Worm (Caenorhabditis elegans) whole organism, L1 larva: ENCODE results near the gene lsm-1.

Experiments
- C04F5.9 ChIP-seq: sonication (generic microtip); optimal IDR thresholded peaks from 2 replicates; lab custom pipeline; 2016; ENCODE audit warnings: missing genetic modification characterization, missing compliant biosample characterization
- C16A3.4 ChIP-seq: fragments of 150-350 bp; optimal IDR thresholded peaks from 2 replicates; lab custom pipeline; 2014; ENCODE audit warnings: missing biosample characterization, missing genetic modification characterization
- F16B12.6 ChIP-seq: fragments of 150-350 bp; optimal IDR thresholded peaks from 2 replicates; lab custom pipeline; 2014; ENCODE audit warnings: missing biosample characterization, missing genetic modification characterization
- aha-1 ChIP-seq: fragments of 150-350 bp; optimal IDR thresholded peaks from 2 replicates; lab custom pipeline; 2014; ENCODE audit warnings: missing biosample characterization, missing genetic modification characterization
- alr-1 ChIP-seq: fragments of 200-800 bp; sonication (Bioruptor generic); optimal IDR thresholded peaks from 2 replicates; lab custom pipeline; 2018; ENCODE audit warnings: borderline replicate concordance, mild to moderate bottlenecking, missing genetic modification characterization, missing compliant biosample characterization
- ama-1 ChIP-seq: fragments of 150-350 bp; optimal IDR thresholded peaks from 2 replicates; lab custom pipeline; 2014
- ceh-8 ChIP-seq: fragments of 200-800 bp; sonication (Bioruptor generic); optimal IDR thresholded peaks from 2 replicates; lab custom pipeline; 2018; ENCODE audit warnings: mild to moderate bottlenecking, missing genetic modification characterization, moderate library complexity, missing compliant biosample characterization
- ceh-82 ChIP-seq, 3 experiments: fragments of 150-350 bp in 1 of 3; sonication (generic microtip) in 2 of 3; optimal IDR thresholded peaks; 2 replicates each; lab custom pipeline; 2014 to 2017; ENCODE audit warnings: missing biosample characterization in 3 of 3, missing genetic modification characterization in 3 of 3
- ceh-90 ChIP-seq: sonication (generic microtip); optimal IDR thresholded peaks from 2 replicates; lab custom pipeline; 2016; ENCODE audit warnings: missing genetic modification characterization, missing compliant biosample characterization
- dpl-1 ChIP-seq, 3 experiments: fragments of 150-350 bp in 2 of 3; sonication (generic microtip) in 1 of 3; optimal IDR thresholded peaks; 2 replicates each; lab custom pipeline; 2014 to 2017; ENCODE audit warnings: missing biosample characterization in 3 of 3, missing genetic modification characterization in 3 of 3, missing genetic modification reagents in 3 of 3
- efl-1 ChIP-seq, 4 experiments: fragments of 150-350 bp; optimal IDR thresholded peaks in 3 of 4; peaks in 1 of 4; 1 replicate in 1 of 4; 2 replicates in 3 of 4; lab custom pipeline; 2014; ENCODE audit warnings: missing biosample characterization in 2 of 4, missing genetic modification characterization in 2 of 4, missing genetic modification reagents in 2 of 4
- elt-2 ChIP-seq: sonication (generic microtip); optimal IDR thresholded peaks from 2 replicates; lab custom pipeline; 2016; ENCODE audit warnings: missing genetic modification characterization, mild to moderate bottlenecking, inconsistent platforms, missing compliant biosample characterization, missing genetic modification reagents
- fkh-4 ChIP-seq: sonication (generic microtip); optimal IDR thresholded peaks from 2 replicates; lab custom pipeline; 2016; ENCODE audit warnings: missing compliant biosample characterization, missing genetic modification characterization, borderline replicate concordance
- hpl-2 ChIP-seq: fragments of 150-350 bp; optimal IDR thresholded peaks from 2 replicates; lab custom pipeline; 2014; ENCODE audit warnings: missing biosample characterization, missing genetic modification reagents, missing genetic modification characterization
- jun-1 ChIP-seq: fragments of 150-350 bp; optimal IDR thresholded peaks from 2 replicates; lab custom pipeline; 2014; ENCODE audit warnings: missing biosample characterization, missing genetic modification reagents, missing genetic modification characterization
- lsy-2 ChIP-seq, 2 experiments: fragments of 150-350 bp; optimal IDR thresholded peaks; 2 replicates each; lab custom pipeline; 2014; ENCODE audit warnings: missing biosample characterization in 2 of 2, missing genetic modification characterization in 2 of 2
- mab-9 ChIP-seq: fragments of 200-800 bp; sonication (Bioruptor generic); IDR thresholded peaks from 2 replicates; pipeline ENCODE4 v1.3.6; 2022; ENCODE audit warnings: missing genetic modification reagents, missing genetic modification characterization, missing compliant biosample characterization
- mdl-1 ChIP-seq, 2 experiments: fragments of 150-350 bp; optimal IDR thresholded peaks; 2 replicates each; lab custom pipeline; 2014 to 2017; ENCODE audit warnings: missing biosample characterization in 2 of 2, missing genetic modification characterization in 2 of 2, inconsistent platforms in 1 of 2
- nhr-11 ChIP-seq: fragments of 150-350 bp; optimal IDR thresholded peaks from 2 replicates; lab custom pipeline; 2014; ENCODE audit warnings: missing biosample characterization, missing genetic modification characterization
- nhr-12 ChIP-seq: sonication (generic microtip); optimal IDR thresholded peaks from 2 replicates; lab custom pipeline; 2017; ENCODE audit warnings: missing biosample characterization, missing genetic modification characterization
- nhr-47 ChIP-seq: sonication (generic microtip); optimal IDR thresholded peaks from 2 replicates; lab custom pipeline; 2016; ENCODE audit warnings: mild to moderate bottlenecking, missing genetic modification characterization, moderate library complexity, missing compliant biosample characterization
- nhr-71 ChIP-seq: sonication (generic microtip); optimal IDR thresholded peaks from 2 replicates; lab custom pipeline; 2016; ENCODE audit warnings: mild to moderate bottlenecking, missing genetic modification characterization, moderate library complexity, missing compliant biosample characterization
- nhr-77 ChIP-seq: fragments of 150-350 bp; optimal IDR thresholded peaks from 2 replicates; lab custom pipeline; 2014; ENCODE audit warnings: missing biosample characterization, missing genetic modification characterization
- nhr-84 ChIP-seq: sonication (generic microtip); optimal IDR thresholded peaks from 2 replicates; lab custom pipeline; 2017; ENCODE audit warnings: missing biosample characterization, missing genetic modification characterization
- pax-3 ChIP-seq: fragments of 200-800 bp; sonication (Bioruptor generic); optimal IDR thresholded peaks from 2 replicates; lab custom pipeline; 2018; ENCODE audit warnings: mild to moderate bottlenecking, missing genetic modification characterization, moderate library complexity, missing compliant biosample characterization
- rnt-1 ChIP-seq: sonication (generic microtip); optimal IDR thresholded peaks from 2 replicates; lab custom pipeline; 2016; ENCODE audit warnings: mild to moderate bottlenecking, missing genetic modification characterization, moderate library complexity, missing compliant biosample characterization
- skn-1 ChIP-seq: fragments of 150-350 bp; optimal IDR thresholded peaks from 2 replicates; lab custom pipeline; 2014; ENCODE audit warnings: missing biosample characterization, missing genetic modification characterization
- zag-1 ChIP-seq: fragments of 150-350 bp; optimal IDR thresholded peaks from 2 replicates; lab custom pipeline; 2014; ENCODE audit warnings: missing biosample characterization, missing genetic modification characterization

Gene lsm-1

DNA sequence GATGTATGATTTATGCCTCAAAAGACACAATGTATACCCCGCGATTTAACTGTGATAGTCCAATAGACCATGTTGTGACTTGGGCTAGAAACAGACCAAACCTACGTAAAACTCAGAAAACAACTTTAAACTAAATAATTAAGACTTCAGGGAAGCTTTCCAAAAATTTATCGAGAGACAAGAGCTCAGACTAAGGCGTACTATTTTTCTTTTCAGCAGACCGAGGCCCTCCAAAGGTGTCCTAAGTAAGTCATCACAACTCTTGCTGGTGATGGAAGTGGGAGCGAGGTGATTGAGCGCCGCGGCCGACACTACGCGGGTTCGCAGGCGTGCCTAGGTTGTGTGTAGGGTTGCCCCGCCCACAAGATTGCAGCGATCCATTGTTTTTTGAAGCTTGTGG, 40.3 kb downstream of the lsm-1 start (continued):
- TF ChIP-seq elt-2 (tag; lab: Kevin White, UChicago): peak; percentile 54
- no peak for TF ChIP-seq zag-1 (tag; lab: Kevin White, UChicago)
- TF ChIP-seq alr-1 (tag; lab: Kevin White, UChicago): no peak
- TF ChIP-seq ceh-8: no peak
- peak; percentile 41 for TF ChIP-seq C04F5.9 (tag; lab: Kevin White, UChicago)
- TF ChIP-seq jun-1: peak; percentile 7
- peak; percentile 29 to 68 for TF ChIP-seq efl-1 (optimal IDR thresholded peaks at IDR 0.05; lab: Kevin White, UChicago)
- peak; percentile 10 to 96 for TF ChIP-seq efl-1 (GFP tag; optimal IDR thresholded peaks at IDR 0.05 in 1 of 2; lab: Kevin White, UChicago)
- no peak for TF ChIP-seq hpl-2 (GFP tag; lab: Kevin White, UChicago)
- TF ChIP-seq mab-9 (GFP tag; lab: Robert Waterston, UW): no peak
- no peak for TF ChIP-seq nhr-12 (tag; lab: Kevin White, UChicago)
- no peak for TF ChIP-seq fkh-4 (tag; lab: Kevin White, UChicago)
- TF ChIP-seq C16A3.4 (tag; lab: Kevin White, UChicago): peak; percentile 26
- peak; percentile 16 for TF ChIP-seq pax-3

DNA sequence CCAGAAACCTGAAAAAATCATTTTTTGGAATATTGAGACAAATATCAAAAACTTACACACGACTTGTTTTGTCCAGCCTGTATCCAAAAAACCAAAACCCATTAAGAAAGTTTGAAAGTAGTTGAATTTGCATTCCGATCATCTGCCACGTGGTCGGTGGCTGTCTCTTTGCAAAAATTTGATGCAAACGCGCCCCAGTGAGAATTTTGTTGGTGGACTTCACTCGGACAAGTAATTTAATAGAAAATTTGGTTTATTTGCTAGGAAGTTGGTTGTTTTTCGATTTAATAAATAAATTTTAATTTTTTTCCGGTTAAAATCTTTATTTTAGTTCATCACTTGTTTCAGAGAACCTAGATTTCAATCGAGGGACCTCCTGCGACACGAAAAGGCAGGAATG, 48.6 kb downstream of the lsm-1 start:
- TF ChIP-seq ama-1 (lab: Kevin White, UChicago): no peak
- TF ChIP-seq aha-1 (tag; lab: Kevin White, UChicago): no peak
- TF ChIP-seq nhr-11: no peak
- TF ChIP-seq mdl-1 (tag; optimal IDR thresholded peaks at IDR 0.05; lab: Kevin White, UChicago): no peak
- TF ChIP-seq zag-1 (tag; lab: Kevin White, UChicago): no peak
- no peak for TF ChIP-seq nhr-84 (tag; lab: Kevin White, UChicago)
- TF ChIP-seq nhr-77 (tag; lab: Kevin White, UChicago): no peak
- no peak for TF ChIP-seq F16B12.6

DNA sequence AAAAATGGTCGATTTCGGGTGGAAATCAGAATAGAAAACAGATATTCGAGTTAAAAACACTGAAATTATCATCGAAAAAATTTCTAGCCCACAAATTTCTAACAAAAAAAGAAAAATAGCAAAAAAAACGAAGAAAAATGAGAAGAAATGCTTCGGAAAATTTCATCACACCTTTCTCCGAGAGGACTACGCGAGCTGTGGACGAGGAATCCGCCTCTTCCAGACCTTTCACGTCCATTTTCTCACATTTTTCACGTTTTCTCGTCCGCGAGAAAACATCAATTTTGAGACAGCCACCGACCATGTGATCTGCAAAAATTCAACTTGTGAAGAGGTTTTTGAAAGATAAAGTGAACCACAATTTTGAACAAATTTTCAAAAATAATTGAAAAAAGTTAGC, 49.7 kb downstream of the lsm-1 start:
- TF ChIP-seq nhr-71: peak; percentile 15
- TF ChIP-seq efl-1 (optimal IDR thresholded peaks at IDR 0.05; lab: Kevin White, UChicago): no peak
- TF ChIP-seq efl-1 (GFP tag; optimal IDR thresholded peaks at IDR 0.05 in 1 of 2; lab: Kevin White, UChicago): peak in 1 of 2 experiments; percentile 73
- peak; percentile 10 for TF ChIP-seq ceh-90 (tag; lab: Kevin White, UChicago)
- peak; percentile 1 for TF ChIP-seq skn-1
- TF ChIP-seq rnt-1 (tag; lab: Kevin White, UChicago): peak; percentile 49
- TF ChIP-seq dpl-1 (GFP tag; optimal IDR thresholded peaks at IDR 0.05; lab: Kevin White, UChicago): peak in 1 of 3 experiments; percentile 3
- no peak for TF ChIP-seq lsy-2 (tag; optimal IDR thresholded peaks at IDR 0.05; lab: Kevin White, UChicago)
- no peak for TF ChIP-seq ceh-82 (tag; optimal IDR thresholded peaks at IDR 0.05; lab: Kevin White, UChicago)
- TF ChIP-seq nhr-47 (tag; lab: Kevin White, UChicago): no peak
